Worm (Caenorhabditis elegans): ENCODE results near the gene dcn-1.

The dcn-1 gene

ce11 chrIII:4277762-4278161 lies 36.0 kb upstream of the dcn-1 start:
- peak; percentile 11 for TF ChIP-seq ama-1 (optimal IDR thresholded peaks at IDR 0.05)
- no peak for TF ChIP-seq aly-1 (tag; optimal IDR thresholded peaks at IDR 0.05)
- no peak for TF ChIP-seq hmg-4 (GFP tag; optimal IDR thresholded peaks at IDR 0.05)
- no peak; the same call in 1 of the 2 replicates for TF ChIP-seq pes-1 (GFP tag; IDR thresholded peaks at IDR 0.05)
- TF ChIP-seq tbx-37 (GFP tag; conservative IDR thresholded peaks at IDR 0.05), result no peak
- TF ChIP-seq B0310.2 (tag; optimal IDR thresholded peaks at IDR 0.05), result no peak
- no peak for TF ChIP-seq ets-7 (tag; optimal IDR thresholded peaks at IDR 0.05)
- TF ChIP-seq hnd-1 (tag; optimal IDR thresholded peaks at IDR 0.05), result no peak

ce11 chrIII:4278203-4278602 lies 35.5 kb upstream of the dcn-1 start:
- TF ChIP-seq ets-7 (tag; optimal IDR thresholded peaks at IDR 0.05) (no peak), tbx-11 (GFP tag; IDR thresholded peaks at IDR 0.05) (no peak), pes-1 (GFP tag; IDR thresholded peaks at IDR 0.05) (no peak), aly-1 (tag; optimal IDR thresholded peaks at IDR 0.05) (no peak), ceh-13 (GFP tag; optimal IDR thresholded peaks at IDR 0.05) (no peak), flt-1 (GFP tag; IDR thresholded peaks at IDR 0.05) (no peak), ama-1 (optimal IDR thresholded peaks at IDR 0.05) (no peak)

- TF ChIP-seq aly-1 (tag; optimal IDR thresholded peaks at IDR 0.05) (peak; percentile 78), tra-4 (tag; optimal IDR thresholded peaks at IDR 0.05) (peak; percentile 13), flt-1 (GFP tag; IDR thresholded peaks at IDR 0.05) (no peak; the same call in 1 of the 2 replicates), scrt-1 (GFP tag; IDR thresholded peaks at IDR 0.05) (peak; percentile 51; the same call in 1 of the 2 replicates), F13C5.2 (tag; optimal IDR thresholded peaks at IDR 0.05) (peak; percentile 60), hnd-1 (tag; optimal IDR thresholded peaks at IDR 0.05) (no peak), sea-1 (GFP tag; conservative IDR thresholded peaks at IDR 0.05) (peak; percentile 83; the same call in 1 of the 2 replicates), ceh-36 (tag; optimal IDR thresholded peaks at IDR 0.05) (no peak), hmg-4 (GFP tag; optimal IDR thresholded peaks at IDR 0.05) (peak; percentile 80), ets-7 (tag; optimal IDR thresholded peaks at IDR 0.05) (peak; percentile 31), pes-1 (GFP tag; IDR thresholded peaks at IDR 0.05) (peak; percentile 49; the same call in 1 of the 2 replicates), tbx-37 (GFP tag; conservative IDR thresholded peaks at IDR 0.05) (no peak), B0310.2 (tag; optimal IDR thresholded peaks at IDR 0.05) (peak; percentile 41)
Measured at ce11 chrIII:4280215-4281173, 33.2 kb upstream of the dcn-1 start, which contains the start of gene sup-26. TSS of gene sup-26 (minus strand) at chrIII:4280224.

- TF ChIP-seq sea-1 (GFP tag; conservative IDR thresholded peaks at IDR 0.05) (peak; percentile 32; the same call in 1 of the 2 replicates), ceh-13 (GFP tag; optimal IDR thresholded peaks at IDR 0.05) (peak; percentile 18), flt-1 (GFP tag; IDR thresholded peaks at IDR 0.05) (0 out of 2 replicates have a peak, but pooled peaks have one; percentile 27), hmg-4 (GFP tag; optimal IDR thresholded peaks at IDR 0.05) (peak; percentile 89), tra-4 (tag; optimal IDR thresholded peaks at IDR 0.05) (no peak), aly-1 (tag; optimal IDR thresholded peaks at IDR 0.05) (peak; percentile 59), ama-1 (optimal IDR thresholded peaks at IDR 0.05) (no peak), F13C5.2 (tag; optimal IDR thresholded peaks at IDR 0.05) (peak; percentile 80), ets-7 (tag; optimal IDR thresholded peaks at IDR 0.05) (peak; percentile 47), B0310.2 (tag; optimal IDR thresholded peaks at IDR 0.05) (no peak)
Measured at ce11 chrIII:4281955-4282618, 31.6 kb upstream of the dcn-1 start.

- no peak for TF ChIP-seq F13C5.2 (tag; optimal IDR thresholded peaks at IDR 0.05)
- TF ChIP-seq hmg-4 (GFP tag; optimal IDR thresholded peaks at IDR 0.05), result no peak
- no peak for TF ChIP-seq tra-4 (tag; optimal IDR thresholded peaks at IDR 0.05)
- no peak for TF ChIP-seq B0310.2 (tag; optimal IDR thresholded peaks at IDR 0.05)
- no peak for TF ChIP-seq aly-1 (tag; optimal IDR thresholded peaks at IDR 0.05)
- no peak for TF ChIP-seq ceh-13 (GFP tag; optimal IDR thresholded peaks at IDR 0.05)
- no peak for TF ChIP-seq ama-1 (optimal IDR thresholded peaks at IDR 0.05)
- TF ChIP-seq tbx-11 (GFP tag; IDR thresholded peaks at IDR 0.05), result no peak
- TF ChIP-seq pes-1 (GFP tag; IDR thresholded peaks at IDR 0.05), result no peak
- no peak for TF ChIP-seq ceh-36 (tag; optimal IDR thresholded peaks at IDR 0.05)
- TF ChIP-seq hmbx-1 (tag; optimal IDR thresholded peaks at IDR 0.05), result no peak
- no peak for TF ChIP-seq tbx-37 (GFP tag; conservative IDR thresholded peaks at IDR 0.05)
- no peak for TF ChIP-seq ets-7 (tag; optimal IDR thresholded peaks at IDR 0.05)
- no peak for TF ChIP-seq hnd-1 (tag; optimal IDR thresholded peaks at IDR 0.05)
- no peak for TF ChIP-seq sea-1 (GFP tag; conservative IDR thresholded peaks at IDR 0.05)
Measured at ce11 chrIII:4283175-4283574, 30.5 kb upstream of the dcn-1 start.

ce11 chrIII:4284732-4285165 lies 29.0 kb upstream of the dcn-1 start:
- TF ChIP-seq scrt-1 (GFP tag; IDR thresholded peaks at IDR 0.05) (no peak), F13C5.2 (tag; optimal IDR thresholded peaks at IDR 0.05) (no peak), pes-1 (GFP tag; IDR thresholded peaks at IDR 0.05) (no peak), flt-1 (GFP tag; IDR thresholded peaks at IDR 0.05) (no peak), tbx-37 (GFP tag; conservative IDR thresholded peaks at IDR 0.05) (no peak), ceh-13 (GFP tag; optimal IDR thresholded peaks at IDR 0.05) (no peak), ama-1 (optimal IDR thresholded peaks at IDR 0.05) (no peak), hmg-4 (GFP tag; optimal IDR thresholded peaks at IDR 0.05) (no peak), hmbx-1 (tag; optimal IDR thresholded peaks at IDR 0.05) (no peak)

- TF ChIP-seq tra-4 (tag; optimal IDR thresholded peaks at IDR 0.05) (no peak), aly-1 (tag; optimal IDR thresholded peaks at IDR 0.05) (no peak), tbx-11 (GFP tag; IDR thresholded peaks at IDR 0.05) (no peak), ceh-13 (GFP tag; optimal IDR thresholded peaks at IDR 0.05) (no peak), flt-1 (GFP tag; IDR thresholded peaks at IDR 0.05) (no peak), pes-1 (GFP tag; IDR thresholded peaks at IDR 0.05) (no peak), hmbx-1 (tag; optimal IDR thresholded peaks at IDR 0.05) (no peak), B0310.2 (tag; optimal IDR thresholded peaks at IDR 0.05) (no peak), hmg-4 (GFP tag; optimal IDR thresholded peaks at IDR 0.05) (no peak), scrt-1 (GFP tag; IDR thresholded peaks at IDR 0.05) (no peak), F13C5.2 (tag; optimal IDR thresholded peaks at IDR 0.05) (no peak), sea-1 (GFP tag; conservative IDR thresholded peaks at IDR 0.05) (no peak), ets-7 (tag; optimal IDR thresholded peaks at IDR 0.05) (no peak)
Measured at ce11 chrIII:4287379-4287778, 26.3 kb upstream of the dcn-1 start, which contains the start of gene R10E4.3. TSS of gene R10E4.3 (minus strand) at chrIII:4287479.

All from whole organism, early embryonic.